Fruit fly (Drosophila melanogaster) whole organism, prepupa: ENCODE measurements around the gene CG42371.
A peak's percentile ranks its signal among the peaks of the same experiment; 100 is the strongest.

Experiments
- Blimp-1 ChIP-seq: fragments of 200-800 bp; sonication (Bioruptor generic); optimal IDR thresholded peaks from 3 replicates; lab custom pipeline; 2017; ENCODE audit warnings: missing biosample characterization, missing genetic modification characterization, mild to moderate bottlenecking, moderate library complexity, missing genetic modification reagents
- CG10631 ChIP-seq: fragments of 200-800 bp; sonication (Bioruptor generic); optimal IDR thresholded peaks from 2 replicates; lab custom pipeline; 2016; ENCODE audit warnings: missing biosample characterization, missing genetic modification characterization
- CG10669 ChIP-seq: fragments of 200-800 bp; sonication (Bioruptor generic); optimal IDR thresholded peaks from 3 replicates; lab custom pipeline; 2018; ENCODE audit warnings: missing biosample characterization, mild to moderate bottlenecking, missing genetic modification characterization, moderate library complexity
- CG11294 ChIP-seq: fragments of 200-800 bp; sonication (Bioruptor generic); IDR thresholded peaks from 2 replicates; pipeline ENCODE4 v1.3.6; 2022; ENCODE audit warnings: missing biosample characterization, missing genetic modification characterization
- CG11762 ChIP-seq: fragments of 200-800 bp; sonication (Bioruptor generic); optimal IDR thresholded peaks from 3 replicates; lab custom pipeline; 2016; ENCODE audit warnings: missing biosample characterization, missing genetic modification characterization; ENCODE audit not compliant: insufficient read depth
- CG11902 ChIP-seq: fragments of 200-800 bp; sonication (Bioruptor generic); optimal IDR thresholded peaks from 3 replicates; lab custom pipeline; 2016; ENCODE audit warnings: missing biosample characterization, missing genetic modification characterization
- CG15336 ChIP-seq: fragments of 200-800 bp; sonication (Bioruptor generic); IDR thresholded peaks from 2 replicates; pipeline ENCODE4 v1.3.6; 2022; ENCODE audit warnings: missing biosample characterization, missing genetic modification characterization
- CG1621 ChIP-seq: fragments of 200-800 bp; sonication (Bioruptor generic); optimal IDR thresholded peaks from 3 replicates; lab custom pipeline; 2018; ENCODE audit warnings: missing biosample characterization, mild to moderate bottlenecking, missing genetic modification characterization
- CG16779 ChIP-seq: fragments of 200-800 bp; sonication (Bioruptor generic); optimal IDR thresholded peaks from 3 replicates; lab custom pipeline; 2017; ENCODE audit warnings: missing biosample characterization, mild to moderate bottlenecking, missing genetic modification characterization
- CG3032 ChIP-seq: fragments of 200-800 bp; optimal IDR thresholded peaks from 2 replicates; lab custom pipeline; 2019; ENCODE audit warnings: missing biosample characterization, mild to moderate bottlenecking, missing genetic modification characterization, moderate library complexity
- CG31627 ChIP-seq: fragments of 200-800 bp; sonication (Bioruptor generic); optimal IDR thresholded peaks from 3 replicates; lab custom pipeline; 2016; ENCODE audit warnings: missing biosample characterization, missing genetic modification characterization
- CG32006 ChIP-seq: fragments of 200-800 bp; sonication (Bioruptor generic); optimal IDR thresholded peaks from 3 replicates; lab custom pipeline; 2017; ENCODE audit warnings: missing biosample characterization, mild to moderate bottlenecking, missing genetic modification characterization
- CG34406 ChIP-seq: fragments of 200-800 bp; sonication (Bioruptor generic); optimal IDR thresholded peaks from 3 replicates; lab custom pipeline; 2016; ENCODE audit warnings: missing biosample characterization, missing genetic modification characterization
- CG3919 ChIP-seq: fragments of 200-800 bp; sonication (Bioruptor generic); optimal IDR thresholded peaks from 3 replicates; lab custom pipeline; 2016; ENCODE audit warnings: missing biosample characterization, missing genetic modification characterization
- CG4318 ChIP-seq: fragments of 200-800 bp; sonication (Bioruptor generic); optimal IDR thresholded peaks from 3 replicates; lab custom pipeline; 2017; ENCODE audit warnings: missing biosample characterization, mild to moderate bottlenecking, missing genetic modification characterization
- CG6163 ChIP-seq: fragments of 200-800 bp; sonication (Bioruptor generic); IDR thresholded peaks from 3 replicates; pipeline ENCODE4 v1.3.6; 2022; ENCODE audit warnings: missing biosample characterization, missing genetic modification characterization
- CG6276 ChIP-seq: fragments of 200-800 bp; sonication (Bioruptor generic); optimal IDR thresholded peaks from 2 replicates; lab custom pipeline; 2017; ENCODE audit warnings: missing biosample characterization, mild to moderate bottlenecking, missing genetic modification characterization
- CG6792 ChIP-seq: fragments of 200-800 bp; sonication (Bioruptor generic); optimal IDR thresholded peaks from 3 replicates; lab custom pipeline; 2016; ENCODE audit warnings: missing biosample characterization, missing genetic modification characterization
- CG6808 ChIP-seq: fragments of 200-800 bp; sonication (Bioruptor generic); optimal IDR thresholded peaks from 3 replicates; lab custom pipeline; 2017; ENCODE audit warnings: missing biosample characterization, missing genetic modification characterization, mild to moderate bottlenecking, moderate library complexity, missing genetic modification reagents
- CG8119 ChIP-seq: fragments of 200-800 bp; sonication (Bioruptor generic); IDR thresholded peaks from 3 replicates; pipeline ENCODE4 v1.3.6; 2022; ENCODE audit warnings: missing biosample characterization, missing genetic modification characterization
- CG8319 ChIP-seq: fragments of 200-800 bp; sonication (Bioruptor generic); optimal IDR thresholded peaks from 3 replicates; lab custom pipeline; 2016; ENCODE audit warnings: missing biosample characterization, missing genetic modification characterization
- CG8632 ChIP-seq: fragments of 200-800 bp; sonication (Bioruptor generic); optimal IDR thresholded peaks from 3 replicates; lab custom pipeline; 2016; ENCODE audit warnings: missing biosample characterization, missing genetic modification characterization
- CG9139 ChIP-seq: fragments of 200-800 bp; sonication (Bioruptor generic); optimal IDR thresholded peaks from 3 replicates; lab custom pipeline; 2017; ENCODE audit warnings: missing biosample characterization, mild to moderate bottlenecking, missing genetic modification characterization
- Eip75B ChIP-seq: fragments of 200-800 bp; sonication (Bioruptor generic); optimal IDR thresholded peaks from 3 replicates; lab custom pipeline; 2016; ENCODE audit warnings: missing biosample characterization, missing genetic modification characterization
- Eip78C ChIP-seq: fragments of 200-800 bp; sonication (Bioruptor generic); peaks from one replicate; lab custom pipeline; 2016; ENCODE audit warnings: missing biosample characterization, missing genetic modification characterization
- Eip93F ChIP-seq: fragments of 200-800 bp; sonication (Bioruptor generic); optimal IDR thresholded peaks from 2 replicates; lab custom pipeline; 2016; ENCODE audit warnings: missing biosample characterization, mild to moderate bottlenecking, missing genetic modification characterization
- Ets96B ChIP-seq: fragments of 200-800 bp; optimal IDR thresholded peaks from 2 replicates; lab custom pipeline; 2019; ENCODE audit warnings: missing biosample characterization, mild to moderate bottlenecking, missing genetic modification characterization, moderate library complexity
- Gug ChIP-seq: fragments of 200-800 bp; sonication (Bioruptor generic); IDR thresholded peaks from 2 replicates; pipeline ENCODE4 v1.3.6; 2022; ENCODE audit warnings: missing biosample characterization, missing genetic modification characterization
- Hr38 ChIP-seq: sonication (Bioruptor generic); optimal IDR thresholded peaks from 2 replicates; lab custom pipeline; 2016; ENCODE audit warnings: missing biosample characterization, missing genetic modification characterization
- Hr39 ChIP-seq: fragments of 200-800 bp; sonication (Bioruptor generic); optimal IDR thresholded peaks from 2 replicates; lab custom pipeline; 2016; ENCODE audit warnings: missing biosample characterization, missing genetic modification characterization
- Hr4 ChIP-seq: fragments of 200-800 bp; sonication (Bioruptor generic); optimal IDR thresholded peaks from 3 replicates; lab custom pipeline; 2016; ENCODE audit warnings: missing biosample characterization, missing genetic modification characterization
- Lpt ChIP-seq: fragments of 200-800 bp; sonication (Bioruptor generic); optimal IDR thresholded peaks from 3 replicates; lab custom pipeline; 2016; ENCODE audit warnings: missing biosample characterization, missing genetic modification characterization
- OdsH ChIP-seq: fragments of 200-800 bp; sonication (Bioruptor generic); optimal IDR thresholded peaks from 3 replicates; lab custom pipeline; 2016; ENCODE audit warnings: missing biosample characterization, missing genetic modification characterization
- Smox ChIP-seq: fragments of 200-800 bp; sonication (Bioruptor generic); optimal IDR thresholded peaks from 3 replicates; lab custom pipeline; 2016; ENCODE audit warnings: missing biosample characterization, missing genetic modification characterization
- Sox102F ChIP-seq: fragments of 200-800 bp; sonication (Bioruptor generic); optimal IDR thresholded peaks from 2 replicates; lab custom pipeline; 2016; ENCODE audit warnings: missing biosample characterization, mild to moderate bottlenecking, missing genetic modification characterization
- Sox15 ChIP-seq: fragments of 200-800 bp; sonication (Bioruptor generic); optimal IDR thresholded peaks from 3 replicates; lab custom pipeline; 2016; ENCODE audit warnings: missing biosample characterization, missing genetic modification characterization
- achi ChIP-seq: fragments of 200-800 bp; sonication (Bioruptor generic); optimal IDR thresholded peaks from 3 replicates; lab custom pipeline; 2016; ENCODE audit warnings: missing biosample characterization, missing genetic modification characterization
- dac ChIP-seq: fragments of 200-800 bp; sonication (Bioruptor generic); optimal IDR thresholded peaks from 2 replicates; lab custom pipeline; 2017; ENCODE audit warnings: missing biosample characterization, mild to moderate bottlenecking, missing genetic modification characterization
- dsx ChIP-seq: fragments of 200-800 bp; optimal IDR thresholded peaks from 3 replicates; lab custom pipeline; 2019; ENCODE audit warnings: missing biosample characterization, mild to moderate bottlenecking, missing genetic modification characterization, moderate library complexity; ENCODE audit not compliant: poor library complexity, severe bottlenecking
- eg ChIP-seq: fragments of 200-800 bp; sonication (Bioruptor generic); IDR thresholded peaks from 3 replicates; pipeline ENCODE4 v1.3.6; 2022; ENCODE audit warnings: missing biosample characterization, missing genetic modification characterization
- esn ChIP-seq: fragments of 200-800 bp; sonication (Bioruptor generic); optimal IDR thresholded peaks from 2 replicates; lab custom pipeline; 2016; ENCODE audit warnings: missing biosample characterization, mild to moderate bottlenecking, missing genetic modification characterization, moderate library complexity
- fd59A ChIP-seq: fragments of 200-800 bp; sonication (Bioruptor generic); optimal IDR thresholded peaks from 2 replicates; lab custom pipeline; 2017; ENCODE audit warnings: missing biosample characterization, mild to moderate bottlenecking, missing genetic modification characterization, missing genetic modification reagents
- fd85E ChIP-seq: fragments of 200-800 bp; sonication (Bioruptor generic); optimal IDR thresholded peaks from 3 replicates; lab custom pipeline; 2016; ENCODE audit warnings: missing biosample characterization, missing genetic modification characterization
- fkh ChIP-seq: fragments of 200-800 bp; sonication (Bioruptor generic); optimal IDR thresholded peaks from 3 replicates; lab custom pipeline; 2017; ENCODE audit warnings: missing biosample characterization, mild to moderate bottlenecking, missing genetic modification characterization, moderate library complexity
- lz ChIP-seq: fragments of 200-800 bp; sonication (Bioruptor generic); optimal IDR thresholded peaks from 3 replicates; lab custom pipeline; 2016; ENCODE audit warnings: missing biosample characterization, missing genetic modification characterization
- net ChIP-seq: fragments of 200-800 bp; sonication (Bioruptor generic); optimal IDR thresholded peaks from 3 replicates; lab custom pipeline; 2016; ENCODE audit warnings: missing biosample characterization, missing genetic modification characterization
- pdm3 ChIP-seq: fragments of 200-800 bp; sonication (Bioruptor generic); optimal IDR thresholded peaks from 3 replicates; lab custom pipeline; 2016; ENCODE audit warnings: missing biosample characterization, missing genetic modification characterization
- salr ChIP-seq, 2 experiments: fragments of 200-800 bp; sonication (Bioruptor generic); optimal IDR thresholded peaks; 3 replicates each; lab custom pipeline; 2016 to 2018; ENCODE audit warnings: missing biosample characterization in 2 of 2, missing genetic modification characterization in 2 of 2, mild to moderate bottlenecking in 1 of 2
- spab ChIP-seq: fragments of 200-800 bp; sonication (Bioruptor generic); optimal IDR thresholded peaks from 2 replicates; lab custom pipeline; 2017; ENCODE audit warnings: missing biosample characterization, mild to moderate bottlenecking, missing genetic modification characterization, missing genetic modification reagents
- svp ChIP-seq: fragments of 200-800 bp; sonication (Bioruptor generic); peaks from one replicate; lab custom pipeline; 2016; ENCODE audit warnings: missing biosample characterization, missing genetic modification characterization
- topi ChIP-seq: fragments of 200-800 bp; sonication (Bioruptor generic); optimal IDR thresholded peaks from 3 replicates; lab custom pipeline; 2016; ENCODE audit warnings: missing biosample characterization, missing genetic modification characterization
- vri ChIP-seq: fragments of 200-800 bp; sonication (Bioruptor generic); optimal IDR thresholded peaks from 3 replicates; lab custom pipeline; 2016; ENCODE audit warnings: missing biosample characterization, mild to moderate bottlenecking, missing genetic modification characterization

CG42371 gene

DNA sequence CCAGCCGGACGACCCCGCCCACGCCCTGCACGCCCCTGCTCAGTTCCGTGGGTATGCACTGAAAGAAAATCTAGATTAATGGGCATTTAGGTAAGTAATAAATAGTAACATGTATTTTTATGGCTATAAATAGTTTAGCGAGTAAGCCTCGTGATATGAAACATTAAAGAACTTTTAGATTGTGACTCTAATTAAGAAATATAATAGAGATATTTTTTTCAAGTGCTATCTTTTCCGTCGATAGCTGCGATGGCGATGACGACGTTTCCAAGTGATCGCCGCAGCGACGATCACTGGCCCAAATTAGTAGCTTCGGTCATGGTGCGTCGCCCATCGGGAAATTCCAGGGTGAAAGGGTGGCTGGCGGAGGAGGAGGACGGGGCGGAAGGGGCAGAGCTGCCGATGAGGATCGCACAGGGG lies 36.9 kb downstream of the CG42371 start:
- TF ChIP-seq spab (peak; percentile 79), fd59A (GFP tag; lab: Kevin White, UChicago) (peak; percentile 82), achi (GFP tag; lab: Kevin White, UChicago) (peak; percentile 89), CG31627 (peak; percentile 67), CG6163 (peak; percentile 94), esn (GFP tag; lab: Kevin White, UChicago) (peak; percentile 81), Eip75B (peak; percentile 87), lz (GFP tag; lab: Kevin White, UChicago) (peak; percentile 81), Gug (GFP tag; lab: Robert Waterston, UW) (peak; percentile 78), CG8319 (GFP tag; lab: Kevin White, UChicago) (peak; percentile 72), net (GFP tag; lab: Kevin White, UChicago) (peak; percentile 83), CG3032 (peak; percentile 86), fd85E (GFP tag; lab: Kevin White, UChicago) (peak; percentile 35), Lpt (peak; percentile 81), svp (peak; percentile 94), CG6276 (GFP tag; lab: Kevin White, UChicago) (peak; percentile 84), CG8119 (GFP tag; lab: Robert Waterston, UW) (peak; percentile 91), Sox15 (GFP tag; lab: Kevin White, UChicago) (peak; percentile 74), Sox102F (GFP tag; lab: Kevin White, UChicago) (peak; percentile 80), CG32006 (GFP tag; lab: Kevin White, UChicago) (peak; percentile 89), CG10631 (GFP tag; lab: Kevin White, UChicago) (peak; percentile 83), CG9139 (GFP tag; lab: Kevin White, UChicago) (peak; percentile 71), CG4318 (GFP tag; lab: Kevin White, UChicago) (peak; percentile 78), salr (GFP tag; optimal IDR thresholded peaks at IDR 0.05; lab: Kevin White, UChicago) (peak; percentile 66 to 77), CG10669 (GFP tag; lab: Kevin White, UChicago) (peak; percentile 83), eg (GFP tag; lab: Robert Waterston, UW) (peak; percentile 92), dac (GFP tag; lab: Kevin White, UChicago) (peak; percentile 65), CG6792 (GFP tag; lab: Kevin White, UChicago) (peak; percentile 86), CG16779 (peak; percentile 72), pdm3 (GFP tag; lab: Kevin White, UChicago) (peak; percentile 86), CG11762 (GFP tag; lab: Kevin White, UChicago) (peak; percentile 71), Eip78C (GFP tag; lab: Kevin White, UChicago) (peak; percentile 96), CG15336 (GFP tag; lab: Robert Waterston, UW) (peak; percentile 92), Hr4 (peak; percentile 82), Blimp-1 (GFP tag; lab: Kevin White, UChicago) (peak; percentile 12), topi (GFP tag; lab: Kevin White, UChicago) (peak; percentile 85), CG3919 (GFP tag; lab: Kevin White, UChicago) (peak; percentile 88), CG1621 (tag; lab: Kevin White, UChicago) (peak; percentile 84), fkh (GFP tag; lab: Kevin White, UChicago) (peak; percentile 16), CG8632 (peak; percentile 84), vri (GFP tag; lab: Kevin White, UChicago) (peak; percentile 55), CG34406 (GFP tag; lab: Kevin White, UChicago) (peak; percentile 87), OdsH (GFP tag; lab: Kevin White, UChicago) (peak; percentile 87), Hr38 (GFP tag; lab: Kevin White, UChicago) (no peak), CG11294 (GFP tag; lab: Robert Waterston, UW) (peak; percentile 76), Eip93F (GFP tag; lab: Kevin White, UChicago) (no peak), Smox (GFP tag; lab: Kevin White, UChicago) (peak; percentile 79), dsx (GFP tag; lab: Kevin White, UChicago) (peak; percentile 84), CG6808 (GFP tag; lab: Kevin White, UChicago) (peak; percentile 85), Ets96B (tag; lab: Kevin White, UChicago) (peak; percentile 89), CG11902 (GFP tag; lab: Kevin White, UChicago) (peak; percentile 73), Hr39 (GFP tag; lab: Kevin White, UChicago) (peak; percentile 70)
